Worm (Caenorhabditis elegans): ENCODE data around the gene ttr-51.

ce11 chrIV:13220594-13220993 lies 31.5 kb downstream of the ttr-51 start:
- TF ChIP-seq ceh-2 (tag; optimal IDR thresholded peaks at IDR 0.05): no peak
- TF ChIP-seq ceh-9 (tag; optimal IDR thresholded peaks at IDR 0.05): no peak
- TF ChIP-seq dmd-4 (tag; optimal IDR thresholded peaks at IDR 0.05; ENCODE audit: borderline replicate concordance): no peak
- TF ChIP-seq ama-1 (optimal IDR thresholded peaks at IDR 0.05): no peak
- no peak for TF ChIP-seq tbx-2 (tag; optimal IDR thresholded peaks at IDR 0.05)
